Worm (Caenorhabditis elegans): ENCODE results near the gene clc-32.

Gene clc-32

ce11 chrV:16162124-16162735, 21.3 kb upstream of the clc-32 start, which contains the start of the genes str-109 and F10A3.11:
Gene str-109 (minus strand): TSS chrV:16162224.
Gene F10A3.11 (plus strand): TSS chrV:16162685.
- TF ChIP-seq ceh-32 (tag; optimal IDR thresholded peaks at IDR 0.05; ENCODE audit: poor library complexity) (no peak), ZK337.2 (GFP tag; IDR thresholded peaks at IDR 0.05) (no peak), mdl-1 (tag; optimal IDR thresholded peaks at IDR 0.05) (no peak), duxl-1 (tag; optimal IDR thresholded peaks at IDR 0.05; ENCODE audit: poor library complexity) (no peak), mdt-29 (GFP tag; IDR thresholded peaks at IDR 0.05) (no peak), dmd-6 (GFP tag; IDR thresholded peaks at IDR 0.05) (no peak), fkh-10 (GFP tag; optimal IDR thresholded peaks at IDR 0.05) (no peak), F37D6.2 (tag; optimal IDR thresholded peaks at IDR 0.05) (no peak), F49E8.2 (tag; optimal IDR thresholded peaks at IDR 0.05; ENCODE audit: borderline replicate concordance) (no peak), saeg-2 (GFP tag; IDR thresholded peaks at IDR 0.05) (no peak), unc-62 (GFP tag; optimal IDR thresholded peaks at IDR 0.05 in 1 of 2) (no peak), unc-62 (tag; optimal IDR thresholded peaks at IDR 0.05) (no peak)

ce11 chrV:16160087-16160486, 19.1 kb upstream of the clc-32 start:
- TF ChIP-seq nhr-41 (GFP tag; IDR thresholded peaks at IDR 0.05): no peak
- TF ChIP-seq ZK546.5 (tag; optimal IDR thresholded peaks at IDR 0.05): no peak
- TF ChIP-seq ztf-7 (tag; optimal IDR thresholded peaks at IDR 0.05): peak; percentile 30
- TF ChIP-seq D1046.2 (GFP tag; IDR thresholded peaks at IDR 0.05): no peak
- no peak for TF ChIP-seq nhr-76 (tag; optimal IDR thresholded peaks at IDR 0.05)
- TF ChIP-seq sdz-12 (GFP tag; optimal IDR thresholded peaks at IDR 0.05): no peak
- no peak for TF ChIP-seq F37D6.2 (tag; optimal IDR thresholded peaks at IDR 0.05)
- no peak for TF ChIP-seq F10B5.3 (tag; optimal IDR thresholded peaks at IDR 0.05)
- TF ChIP-seq ceh-82 (tag; optimal IDR thresholded peaks at IDR 0.05): no peak
- TF ChIP-seq hlh-11 (tag; optimal IDR thresholded peaks at IDR 0.05): no peak
- no peak for TF ChIP-seq dpl-1 (GFP tag; optimal IDR thresholded peaks at IDR 0.05)
- TF ChIP-seq zip-2 (tag; optimal IDR thresholded peaks at IDR 0.05): peak; percentile 90
- TF ChIP-seq unc-130 (GFP tag; optimal IDR thresholded peaks at IDR 0.05): no peak
- no peak for TF ChIP-seq fos-1 (tag; optimal IDR thresholded peaks at IDR 0.05)
- no peak for TF ChIP-seq dmd-8 (GFP tag; IDR thresholded peaks at IDR 0.05)
- no peak for TF ChIP-seq lir-3 (tag; optimal IDR thresholded peaks at IDR 0.05)
- TF ChIP-seq mep-1 (tag; optimal IDR thresholded peaks at IDR 0.05): no peak
- no peak for TF ChIP-seq ama-1 (optimal IDR thresholded peaks at IDR 0.05)
- no peak for TF ChIP-seq ceh-44 (GFP tag; IDR thresholded peaks at IDR 0.05)
- TF ChIP-seq mdl-1 (tag; optimal IDR thresholded peaks at IDR 0.05): no peak
- TF ChIP-seq tag-97 (GFP tag; IDR thresholded peaks at IDR 0.05): no peak
- peak; percentile 22 for TF ChIP-seq pqm-1 (tag; optimal IDR thresholded peaks at IDR 0.05)
- TF ChIP-seq spr-1 (tag; optimal IDR thresholded peaks at IDR 0.05): no peak
- no peak for TF ChIP-seq madf-5 (GFP tag; IDR thresholded peaks at IDR 0.05)
- no peak for TF ChIP-seq mxl-3 (GFP tag; optimal IDR thresholded peaks at IDR 0.05)
- no peak for TF ChIP-seq ctbp-1 (GFP tag; IDR thresholded peaks at IDR 0.05)
- TF ChIP-seq lin-29 (GFP tag; IDR thresholded peaks at IDR 0.05): no peak
- TF ChIP-seq lsy-2 (tag; optimal IDR thresholded peaks at IDR 0.05): no peak
- no peak for TF ChIP-seq pha-4 (GFP tag; IDR thresholded peaks at IDR 0.05)
- peak; percentile 19 for TF ChIP-seq pha-4 (tag; optimal IDR thresholded peaks at IDR 0.05)
- no peak for TF ChIP-seq cey-2 (tag; optimal IDR thresholded peaks at IDR 0.05; ENCODE audit: borderline replicate concordance, insufficient read depth)
- TF ChIP-seq mdt-29 (GFP tag; IDR thresholded peaks at IDR 0.05): no peak
- no peak for TF ChIP-seq nhr-6 (tag; optimal IDR thresholded peaks at IDR 0.05)
- TF ChIP-seq nhr-10 (tag; optimal IDR thresholded peaks at IDR 0.05): no peak
- no peak for TF ChIP-seq dve-1 (tag; optimal IDR thresholded peaks at IDR 0.05; ENCODE audit: insufficient read depth)
- TF ChIP-seq dmd-6 (GFP tag; IDR thresholded peaks at IDR 0.05): no peak
- no peak for TF ChIP-seq gei-8 (GFP tag; optimal IDR thresholded peaks at IDR 0.05)
- no peak for TF ChIP-seq ztf-11 (tag; optimal IDR thresholded peaks at IDR 0.05)
- no peak for TF ChIP-seq skn-1 (tag; optimal IDR thresholded peaks at IDR 0.05)
- no peak for TF ChIP-seq zag-1 (tag; optimal IDR thresholded peaks at IDR 0.05)
- peak; percentile 46 for TF ChIP-seq aha-1 (tag)
- TF ChIP-seq unc-62 (GFP tag; optimal IDR thresholded peaks at IDR 0.05 in 1 of 2): no peak
- no peak for TF ChIP-seq unc-62 (tag; optimal IDR thresholded peaks at IDR 0.05)
